Fruit fly (Drosophila melanogaster): ENCODE measurements around the gene CG31688.
A peak's percentile ranks its signal among the peaks of the same experiment; 100 is the strongest.

CG31688 gene

DNA sequence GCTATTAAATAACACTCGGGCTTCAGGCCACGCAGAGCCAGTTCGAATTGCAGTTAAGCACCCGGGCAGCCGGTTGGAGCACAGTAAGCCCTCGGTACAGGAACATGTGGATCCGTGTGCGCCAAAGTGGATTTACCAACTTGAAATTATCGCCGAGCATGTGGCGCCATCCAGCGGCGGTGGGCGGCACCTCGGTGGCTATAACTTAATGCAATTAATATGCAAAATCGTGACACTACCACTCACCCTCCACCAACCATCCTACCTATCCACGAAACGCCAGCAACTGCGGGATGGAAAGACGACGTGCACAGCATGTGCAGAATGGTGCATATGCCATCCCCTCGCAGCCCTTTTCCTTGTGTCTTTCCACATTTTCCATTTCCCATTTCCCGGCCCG is 62.1 kb downstream of the CG31688 start:
- no peak for TF ChIP-seq CG11762 (GFP tag; optimal IDR thresholded peaks at IDR 0.05; ENCODE audit: insufficient read depth)
- TF ChIP-seq CG10669 (GFP tag; optimal IDR thresholded peaks at IDR 0.05) = no peak
- TF ChIP-seq Eip78C (GFP tag) = peak; percentile 21

DNA sequence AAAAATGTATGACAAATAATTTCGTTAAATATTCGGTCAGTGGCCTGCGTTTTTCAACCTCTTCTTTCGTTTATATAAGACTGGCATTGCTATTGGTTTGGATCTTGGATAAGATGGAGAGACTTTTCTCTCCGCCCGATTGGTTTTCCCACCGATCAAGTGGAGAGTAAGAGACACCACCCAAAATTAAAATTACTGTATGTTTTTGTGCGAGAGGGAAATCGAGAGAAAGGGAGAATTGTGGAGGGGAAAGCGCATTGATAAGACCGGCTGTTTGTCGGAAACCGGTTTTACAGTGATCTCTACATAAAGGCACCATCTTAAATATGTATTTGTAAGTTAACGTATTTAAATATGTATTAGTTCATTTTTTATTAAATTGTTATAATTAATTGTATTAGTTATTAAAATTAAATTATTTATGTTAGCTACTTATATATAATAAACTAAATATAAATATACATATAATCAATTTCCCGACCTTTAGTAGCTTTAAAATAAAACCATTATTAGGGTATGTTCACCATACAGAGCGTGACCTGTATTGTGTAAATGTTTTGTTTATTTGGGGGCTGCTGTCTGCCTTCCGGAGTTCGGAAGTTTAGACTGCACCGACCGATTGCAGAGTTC is 68.5 kb downstream of the CG31688 start, which contains the start of gene CG34007:
Gene CG34007, plus strand, starts transcription at position 608 of the 630 bp plus-strand sequence.
- no peak for TF ChIP-seq Gug (GFP tag; IDR thresholded peaks at IDR 0.05)
- peak; percentile 5 for TF ChIP-seq CG3919 (GFP tag; optimal IDR thresholded peaks at IDR 0.05)
- no peak for TF ChIP-seq Ets21C (GFP tag; optimal IDR thresholded peaks at IDR 0.05)
- no peak for TF ChIP-seq CG6808 (GFP tag; optimal IDR thresholded peaks at IDR 0.05)
- TF ChIP-seq CG32006 (GFP tag; optimal IDR thresholded peaks at IDR 0.05) = peak; percentile 84
- TF ChIP-seq topi (GFP tag; optimal IDR thresholded peaks at IDR 0.05) = no peak
- no peak for TF ChIP-seq esn (GFP tag; optimal IDR thresholded peaks at IDR 0.05)
- TF ChIP-seq CG10669 (GFP tag; optimal IDR thresholded peaks at IDR 0.05) = no peak
- no peak for TF ChIP-seq dsx (GFP tag; optimal IDR thresholded peaks at IDR 0.05; ENCODE audit: poor library complexity, severe bottlenecking)
- no peak for TF ChIP-seq CG3032 (tag; optimal IDR thresholded peaks at IDR 0.05)
- TF ChIP-seq OdsH (GFP tag; optimal IDR thresholded peaks at IDR 0.05) = peak; percentile 54
- TF ChIP-seq pdm3 (GFP tag; optimal IDR thresholded peaks at IDR 0.05) = no peak
- peak; percentile 3 for TF ChIP-seq Sox102F (GFP tag; optimal IDR thresholded peaks at IDR 0.05)
- peak; percentile 73 for TF ChIP-seq CG15336 (GFP tag; IDR thresholded peaks at IDR 0.05)
- TF ChIP-seq Lpt (GFP tag; optimal IDR thresholded peaks at IDR 0.05) = no peak
- TF ChIP-seq salr (GFP tag; optimal IDR thresholded peaks at IDR 0.05) = peak in 1 of 2 experiments; percentile 24
- peak; percentile 35 for TF ChIP-seq CG6792 (GFP tag; optimal IDR thresholded peaks at IDR 0.05)
- TF ChIP-seq Met (GFP tag; optimal IDR thresholded peaks at IDR 0.05) = no peak
- peak; percentile 51 for TF ChIP-seq CG34406 (GFP tag; optimal IDR thresholded peaks at IDR 0.05)
- peak; percentile 55 for TF ChIP-seq achi (GFP tag; optimal IDR thresholded peaks at IDR 0.05)
- peak; percentile 21 for TF ChIP-seq CG11902 (GFP tag; optimal IDR thresholded peaks at IDR 0.05)
- no peak for TF ChIP-seq CG7368 (GFP tag; optimal IDR thresholded peaks at IDR 0.05)
- TF ChIP-seq Hr38 (GFP tag; optimal IDR thresholded peaks at IDR 0.05) = no peak
- no peak for TF ChIP-seq Sox15 (GFP tag; optimal IDR thresholded peaks at IDR 0.05)
- TF ChIP-seq vri (GFP tag; optimal IDR thresholded peaks at IDR 0.05) = no peak
- TF ChIP-seq CG8632 (GFP tag; optimal IDR thresholded peaks at IDR 0.05) = peak; percentile 37
- no peak for TF ChIP-seq CG31627 (GFP tag; optimal IDR thresholded peaks at IDR 0.05)
- peak; percentile 35 for TF ChIP-seq acj6 (GFP tag; optimal IDR thresholded peaks at IDR 0.05)
- TF ChIP-seq ss (GFP tag; optimal IDR thresholded peaks at IDR 0.05) = no peak
- TF ChIP-seq Eip75B (GFP tag; optimal IDR thresholded peaks at IDR 0.05) = no peak
- no peak for TF ChIP-seq fd59A (GFP tag; optimal IDR thresholded peaks at IDR 0.05)
- peak; percentile 64 for TF ChIP-seq eg (GFP tag; IDR thresholded peaks at IDR 0.05)
- TF ChIP-seq Eip78C (GFP tag) = peak; percentile 63
- TF ChIP-seq CG4318 (GFP tag; optimal IDR thresholded peaks at IDR 0.05) = peak; percentile 56
- TF ChIP-seq net (GFP tag; optimal IDR thresholded peaks at IDR 0.05) = peak; percentile 10
- TF ChIP-seq CG6276 (GFP tag; optimal IDR thresholded peaks at IDR 0.05) = peak; percentile 60
- no peak for TF ChIP-seq spab (GFP tag; optimal IDR thresholded peaks at IDR 0.05)
- TF ChIP-seq dac (GFP tag; optimal IDR thresholded peaks at IDR 0.05) = no peak
- peak; percentile 88 for TF ChIP-seq CG8119 (GFP tag; IDR thresholded peaks at IDR 0.05)
- peak; percentile 14 for TF ChIP-seq CG6854 (GFP tag; optimal IDR thresholded peaks at IDR 0.05)
- no peak for TF ChIP-seq CG11294 (GFP tag; IDR thresholded peaks at IDR 0.05)
- 0 out of 3 replicates have a peak, but pooled peaks have one; percentile 9 for TF ChIP-seq CG6163 (GFP tag; IDR thresholded peaks at IDR 0.05)
- TF ChIP-seq CG11762 (GFP tag; optimal IDR thresholded peaks at IDR 0.05; ENCODE audit: insufficient read depth) = no peak
- TF ChIP-seq CG8319 (GFP tag; optimal IDR thresholded peaks at IDR 0.05) = no peak
- TF ChIP-seq CG1621 (tag; optimal IDR thresholded peaks at IDR 0.05) = no peak
- TF ChIP-seq Hr4 (GFP tag; optimal IDR thresholded peaks at IDR 0.05) = peak; percentile 18
- no peak for TF ChIP-seq CG16779 (tag; optimal IDR thresholded peaks at IDR 0.05)
- TF ChIP-seq lz (GFP tag; optimal IDR thresholded peaks at IDR 0.05) = peak; percentile 14
- peak; percentile 8 for TF ChIP-seq Ets96B (tag; optimal IDR thresholded peaks at IDR 0.05)
